Worm (Caenorhabditis elegans) whole organism, young adult: Measurements from ENCODE around the gene F13B6.2.

Source experiments
- B0261.1 ChIP-seq: sonication (generic microtip); optimal IDR thresholded peaks from 2 replicates; lab custom pipeline; 2016; ENCODE audit warnings: mild to moderate bottlenecking, missing genetic modification characterization, moderate library complexity, missing compliant biosample characterization
- B0336.3 ChIP-seq: fragments of 200-800 bp; sonication (Bioruptor generic); IDR thresholded peaks from 2 replicates; pipeline ENCODE4 v1.3.6; 2022; ENCODE audit warnings: missing genetic modification characterization, missing compliant biosample characterization
- F10E7.11 ChIP-seq: sonication (generic microtip); optimal IDR thresholded peaks from 2 replicates; lab custom pipeline; 2017; ENCODE audit warnings: mild to moderate bottlenecking, missing genetic modification characterization, moderate library complexity, missing compliant biosample characterization
- F23B12.7 ChIP-seq: sonication (generic microtip); optimal IDR thresholded peaks from 2 replicates; lab custom pipeline; 2017; ENCODE audit warnings: missing genetic modification characterization, mild to moderate bottlenecking, missing compliant biosample characterization, antibody characterized with exemption, moderate library complexity; ENCODE audit not compliant: insufficient read depth
- F33H1.4 ChIP-seq: fragments of 200-800 bp; sonication (Bioruptor generic); IDR thresholded peaks from 2 replicates; pipeline ENCODE4 v1.3.6; 2022; ENCODE audit warnings: missing genetic modification reagents, missing genetic modification characterization, missing compliant biosample characterization
- F37B4.10 ChIP-seq: fragments of 200-800 bp; sonication (Bioruptor generic); IDR thresholded peaks from 2 replicates; pipeline ENCODE4 v1.3.6; 2022; ENCODE audit warnings: missing genetic modification characterization, missing compliant biosample characterization
- F39B2.1 ChIP-seq: fragments of 200-800 bp; sonication (Bioruptor generic); IDR thresholded peaks from 2 replicates; pipeline ENCODE4 v1.3.6; 2022; ENCODE audit warnings: missing genetic modification reagents, missing genetic modification characterization, missing compliant biosample characterization
- F52B5.7 ChIP-seq: sonication (generic microtip); optimal IDR thresholded peaks from 2 replicates; lab custom pipeline; 2016; ENCODE audit warnings: mild to moderate bottlenecking, missing genetic modification characterization, missing compliant biosample characterization
- T26A5.8 ChIP-seq: sonication (generic microtip); optimal IDR thresholded peaks from 2 replicates; lab custom pipeline; 2016; ENCODE audit warnings: missing genetic modification characterization, missing compliant biosample characterization
- Y53G8AR.9 ChIP-seq: fragments of 200-800 bp; sonication (Bioruptor generic); conservative IDR thresholded peaks from 2 replicates; pipeline ENCODE4 v1.3.6; 2022; ENCODE audit warnings: missing genetic modification reagents, missing genetic modification characterization, missing compliant biosample characterization
- Y95B8A.8 ChIP-seq: fragments of 200-800 bp; sonication (Bioruptor generic); IDR thresholded peaks from 2 replicates; pipeline ENCODE4 v1.3.6; 2022; ENCODE audit warnings: missing genetic modification reagents, missing genetic modification characterization, missing compliant biosample characterization
- akir-1 ChIP-seq: fragments of 200-800 bp; sonication (Bioruptor generic); optimal IDR thresholded peaks from 2 replicates; lab custom pipeline; 2018; ENCODE audit warnings: mild to moderate bottlenecking, missing genetic modification characterization, moderate library complexity, missing compliant biosample characterization
- ama-1 ChIP-seq, 3 experiments: fragments of 150-350 bp in 1 of 3; sonication (generic microtip) in 2 of 3; optimal IDR thresholded peaks; 2 replicates each; lab custom pipeline; 2014 to 2018; ENCODE audit warnings: missing biosample characterization in 2 of 3, missing genetic modification characterization in 2 of 3, missing genetic modification reagents in 2 of 3
- cebp-1 ChIP-seq, 2 experiments: fragments of 200-800 bp in 1 of 2; sonication (Bioruptor generic) in 1 of 2; sonication (generic microtip) in 1 of 2; IDR thresholded peaks in 1 of 2; optimal IDR thresholded peaks in 1 of 2; 2 replicates each; pipeline versions ENCODE4 v1.3.6 to Lab custom; 2017 to 2022; ENCODE audit warnings: missing compliant biosample characterization in 2 of 2, missing genetic modification characterization in 2 of 2, mild to moderate bottlenecking in 1 of 2, missing genetic modification reagents in 1 of 2, moderate library complexity in 1 of 2
- ceh-100 ChIP-seq: fragments of 200-800 bp; sonication (Bioruptor generic); IDR thresholded peaks from 2 replicates; pipeline ENCODE4 v1.3.6; 2022; ENCODE audit warnings: missing genetic modification reagents, missing genetic modification characterization, missing compliant biosample characterization
- ceh-27 ChIP-seq: fragments of 200-800 bp; sonication (Bioruptor generic); optimal IDR thresholded peaks from 2 replicates; lab custom pipeline; 2018; ENCODE audit warnings: mild to moderate bottlenecking, missing genetic modification characterization, moderate library complexity, missing compliant biosample characterization
- chd-7 ChIP-seq: sonication (generic microtip); optimal IDR thresholded peaks from 2 replicates; lab custom pipeline; 2016; ENCODE audit warnings: mild to moderate bottlenecking, missing genetic modification characterization, moderate library complexity, missing compliant biosample characterization
- dox-1 ChIP-seq: fragments of 200-800 bp; sonication (Bioruptor generic); IDR thresholded peaks from 2 replicates; pipeline ENCODE4 v1.3.6; 2022; ENCODE audit warnings: missing genetic modification reagents, missing genetic modification characterization, missing compliant biosample characterization
- ekl-4 ChIP-seq: fragments of 200-800 bp; sonication (Bioruptor generic); IDR thresholded peaks from 2 replicates; pipeline ENCODE4 v1.3.6; 2022; ENCODE audit warnings: missing genetic modification reagents, missing genetic modification characterization, missing compliant biosample characterization
- hrde-1 ChIP-seq: sonication (generic microtip); optimal IDR thresholded peaks from 2 replicates; lab custom pipeline; 2016; ENCODE audit warnings: missing genetic modification characterization, mild to moderate bottlenecking, missing compliant biosample characterization, moderate library complexity, missing genotype, missing genetic modification reagents, borderline replicate concordance
- let-526 ChIP-seq: fragments of 200-800 bp; sonication (Bioruptor generic); IDR thresholded peaks from 2 replicates; pipeline ENCODE4 v1.3.6; 2022; ENCODE audit warnings: missing genetic modification reagents, missing genetic modification characterization, missing compliant biosample characterization
- lin-54 ChIP-seq: fragments of 200-800 bp; sonication (Bioruptor generic); optimal IDR thresholded peaks from 2 replicates; lab custom pipeline; 2018; ENCODE audit warnings: mild to moderate bottlenecking, missing genetic modification characterization, missing compliant biosample characterization
- lir-1 ChIP-seq: fragments of 200-800 bp; sonication (Bioruptor generic); conservative IDR thresholded peaks from 2 replicates; pipeline ENCODE4 v1.3.6; 2022; ENCODE audit warnings: missing genetic modification reagents, missing genetic modification characterization, missing compliant biosample characterization
- lsl-1 ChIP-seq: fragments of 200-800 bp; sonication (Bioruptor generic); optimal IDR thresholded peaks from 2 replicates; lab custom pipeline; 2018; ENCODE audit warnings: mild to moderate bottlenecking, missing genetic modification characterization, moderate library complexity, missing compliant biosample characterization
- madf-10 ChIP-seq: sonication (generic microtip); optimal IDR thresholded peaks from 2 replicates; lab custom pipeline; 2016; ENCODE audit warnings: mild to moderate bottlenecking, missing genetic modification characterization, missing compliant biosample characterization
- madf-6 ChIP-seq: fragments of 200-800 bp; sonication (Bioruptor generic); IDR thresholded peaks from 2 replicates; pipeline ENCODE4 v1.3.6; 2022; ENCODE audit warnings: missing genetic modification reagents, missing genetic modification characterization, missing compliant biosample characterization
- mel-28 ChIP-seq: sonication (generic microtip); optimal IDR thresholded peaks from 2 replicates; lab custom pipeline; 2016; ENCODE audit warnings: borderline replicate concordance, mild to moderate bottlenecking, missing genetic modification characterization, missing compliant biosample characterization
- mes-4 ChIP-seq: sonication (generic microtip); optimal IDR thresholded peaks from 2 replicates; lab custom pipeline; 2016; ENCODE audit warnings: missing genotype, missing genetic modification characterization, missing compliant biosample characterization
- nhr-120 ChIP-seq: fragments of 200-800 bp; sonication (Bioruptor generic); IDR thresholded peaks from 2 replicates; pipeline ENCODE4 v1.3.6; 2022; ENCODE audit warnings: missing genetic modification characterization, missing compliant biosample characterization
- nhr-27 ChIP-seq: fragments of 200-800 bp; sonication (Bioruptor generic); optimal IDR thresholded peaks from 2 replicates; lab custom pipeline; 2018; ENCODE audit warnings: mild to moderate bottlenecking, missing genetic modification characterization, moderate library complexity, missing compliant biosample characterization
- nhr-80 ChIP-seq: sonication (generic microtip); optimal IDR thresholded peaks from 2 replicates; lab custom pipeline; 2016; ENCODE audit warnings: missing genetic modification characterization, missing compliant biosample characterization
- rec-8 ChIP-seq, 2 experiments: sonication (generic microtip); optimal IDR thresholded peaks; 2 replicates each; lab custom pipeline; 2016; ENCODE audit warnings: mild to moderate bottlenecking in 2 of 2, missing genetic modification characterization in 2 of 2, missing genetic modification reagents in 2 of 2, missing genotype in 2 of 2, missing biosample characterization in 1 of 2, missing compliant biosample characterization in 1 of 2, moderate library complexity in 1 of 2
- rpc-1 ChIP-seq, 2 experiments: fragments of 150-350 bp in 1 of 2; sonication (generic microtip) in 1 of 2; optimal IDR thresholded peaks; 2 replicates each; lab custom pipeline; 2014 to 2018; ENCODE audit warnings: missing biosample characterization in 1 of 2, missing genetic modification characterization in 1 of 2, missing genetic modification reagents in 1 of 2, missing genotype in 1 of 2
- sea-2 ChIP-seq: fragments of 200-800 bp; sonication (Bioruptor generic); IDR thresholded peaks from 2 replicates; pipeline ENCODE4 v1.3.6; 2022; ENCODE audit warnings: missing genetic modification characterization, missing compliant biosample characterization
- snpc-1.1 ChIP-seq: sonication (generic microtip); optimal IDR thresholded peaks from 2 replicates; lab custom pipeline; 2017; ENCODE audit warnings: missing genetic modification characterization, mild to moderate bottlenecking, missing compliant biosample characterization, antibody characterized with exemption, moderate library complexity, missing genotype, missing genetic modification reagents; ENCODE audit not compliant: insufficient read depth
- snpc-1.3 ChIP-seq: sonication (generic microtip); optimal IDR thresholded peaks from 2 replicates; lab custom pipeline; 2017; ENCODE audit warnings: missing genetic modification characterization, mild to moderate bottlenecking, missing compliant biosample characterization, antibody characterized with exemption, moderate library complexity, missing genotype, missing genetic modification reagents; ENCODE audit not compliant: insufficient read depth
- tbp1 ChIP-seq: fragments of 200-800 bp; sonication (Bioruptor generic); optimal IDR thresholded peaks from 2 replicates; lab custom pipeline; 2018; ENCODE audit warnings: mild to moderate bottlenecking, missing genetic modification characterization, missing compliant biosample characterization
- tbx-9 ChIP-seq: sonication (generic microtip); optimal IDR thresholded peaks from 2 replicates; lab custom pipeline; 2016; ENCODE audit warnings: borderline replicate concordance, missing genetic modification characterization, inconsistent platforms, missing compliant biosample characterization
- tlf-1 ChIP-seq: fragments of 200-800 bp; sonication (Bioruptor generic); optimal IDR thresholded peaks from 2 replicates; lab custom pipeline; 2018; ENCODE audit warnings: mild to moderate bottlenecking, missing genetic modification characterization, missing compliant biosample characterization
- unc-62 ChIP-seq: fragments of 150-350 bp; optimal IDR thresholded peaks from 2 replicates; lab custom pipeline; 2014; ENCODE audit warnings: missing biosample characterization, missing genetic modification reagents, missing genetic modification characterization
- ztf-26 ChIP-seq: sonication (generic microtip); optimal IDR thresholded peaks from 2 replicates; lab custom pipeline; 2017; ENCODE audit warnings: missing genetic modification characterization, missing compliant biosample characterization
- ztf-6 ChIP-seq: fragments of 200-800 bp; sonication (Bioruptor generic); IDR thresholded peaks from 2 replicates; pipeline ENCODE4 v1.3.6; 2022; ENCODE audit warnings: missing genetic modification reagents, missing genetic modification characterization, missing compliant biosample characterization

F13B6.2 gene

ce11 chrIV:7488457-7488783 is 28.3 kb upstream of the F13B6.2 start (continued):
- TF ChIP-seq rpc-1 (optimal IDR thresholded peaks at IDR 0.05; lab: Kevin White, UChicago) (no peak), rpc-1 (tag; optimal IDR thresholded peaks at IDR 0.05; lab: Kevin White, UChicago) (no peak), hrde-1 (tag; lab: Kevin White, UChicago) (peak; percentile 91), F39B2.1 (peak; percentile 13; the same call in 1 of the 2 replicates), tbp1 (peak; percentile 34), unc-62 (no peak), Y53G8AR.9 (peak; percentile 85), tlf-1 (GFP tag; lab: Kevin White, UChicago) (peak; percentile 51)

ce11 chrIV:7487554-7488456 is 27.7 kb upstream of the F13B6.2 start, which contains the start of the genes his-60 and his-59:
Gene his-60 (minus strand): TSS chrIV:7487992.
Gene his-59 (plus strand): TSS chrIV:7488249.
- no peak for TF ChIP-seq let-526
- no peak for TF ChIP-seq sea-2 (GFP tag; lab: Robert Waterston, UW)
- TF ChIP-seq Y53G8AR.9: peak; percentile 85
- no peak for TF ChIP-seq cebp-1 (GFP tag; IDR thresholded peaks at IDR 0.05; lab: Robert Waterston, UW)
- peak; percentile 55 for TF ChIP-seq cebp-1 (tag; optimal IDR thresholded peaks at IDR 0.05; lab: Kevin White, UChicago)
- TF ChIP-seq Y95B8A.8 (GFP tag; lab: Robert Waterston, UW): peak; percentile 82
- no peak for TF ChIP-seq nhr-80
- TF ChIP-seq lir-1: no peak; the same call in 1 of the 2 replicates
- TF ChIP-seq F33H1.4: 0 out of 2 replicates have a peak, but pooled peaks have one; percentile 24
- TF ChIP-seq lin-54 (GFP tag; lab: Kevin White, UChicago): peak; percentile 44
- peak; percentile 77 for TF ChIP-seq B0336.3 (GFP tag; lab: Robert Waterston, UW)
- peak; percentile 59 for TF ChIP-seq lsl-1
- TF ChIP-seq ztf-26: no peak
- TF ChIP-seq nhr-27: no peak
- TF ChIP-seq tbx-9 (tag; lab: Kevin White, UChicago): no peak
- TF ChIP-seq rpc-1 (optimal IDR thresholded peaks at IDR 0.05; lab: Kevin White, UChicago): no peak
- no peak for TF ChIP-seq rpc-1 (tag; optimal IDR thresholded peaks at IDR 0.05; lab: Kevin White, UChicago)
- TF ChIP-seq snpc-1.3 (tag; lab: Kevin White, UChicago): peak; percentile 79
- peak; percentile 48 for TF ChIP-seq mes-4 (tag; lab: Kevin White, UChicago)
- peak; percentile 61; the same call in 1 of the 2 replicates for TF ChIP-seq F37B4.10
- TF ChIP-seq ztf-6: no peak
- no peak for TF ChIP-seq mel-28 (tag; lab: Kevin White, UChicago)
- no peak for TF ChIP-seq B0261.1 (tag; lab: Kevin White, UChicago)
- TF ChIP-seq snpc-1.1 (tag; lab: Kevin White, UChicago): no peak
- TF ChIP-seq F10E7.11: no peak
- TF ChIP-seq ceh-27 (GFP tag; lab: Kevin White, UChicago): peak; percentile 13
- peak; percentile 67 for TF ChIP-seq tbp1
- no peak for TF ChIP-seq T26A5.8 (tag; lab: Kevin White, UChicago)
- TF ChIP-seq akir-1 (GFP tag; lab: Kevin White, UChicago): no peak
- no peak for TF ChIP-seq chd-7 (tag; lab: Kevin White, UChicago)
- peak; percentile 93 for TF ChIP-seq dox-1 (GFP tag; lab: Robert Waterston, UW)
- TF ChIP-seq F52B5.7: peak; percentile 12
- no peak for TF ChIP-seq nhr-120 (GFP tag; lab: Robert Waterston, UW)
- TF ChIP-seq ekl-4: peak; percentile 64; the same call in 1 of the 2 replicates
- no peak for TF ChIP-seq madf-10 (tag; lab: Kevin White, UChicago)
- TF ChIP-seq rec-8 (tag; optimal IDR thresholded peaks at IDR 0.05; lab: Kevin White, UChicago): peak in 1 of 2 experiments; percentile 77
- TF ChIP-seq ceh-100 (GFP tag; lab: Robert Waterston, UW): no peak; the same call in 1 of the 2 replicates
- TF ChIP-seq madf-6 (GFP tag; lab: Robert Waterston, UW): peak; percentile 72
- TF ChIP-seq F23B12.7 (tag; lab: Kevin White, UChicago): no peak
- no peak for TF ChIP-seq ama-1 (optimal IDR thresholded peaks at IDR 0.05; lab: Kevin White, UChicago)
- peak in 1 of 2 experiments; percentile 83 for TF ChIP-seq ama-1 (GFP tag; optimal IDR thresholded peaks at IDR 0.05; lab: Kevin White, UChicago)
